Worm (Caenorhabditis elegans): ENCODE data around the gene wdr-5.2.

The wdr-5.2 gene

ce11 chrX:14335220-14335619 is 14.7 kb upstream of the wdr-5.2 start, which contains the start of gene K04G11.1:
TSS of gene K04G11.1 (plus strand) at chrX:14335520.
- TF ChIP-seq jun-1 (tag; optimal IDR thresholded peaks at IDR 0.05) (no peak), fos-1 (tag; optimal IDR thresholded peaks at IDR 0.05) (no peak), ztf-4 (tag; optimal IDR thresholded peaks at IDR 0.05) (no peak), aly-2 (tag; optimal IDR thresholded peaks at IDR 0.05) (no peak), elt-2 (tag; optimal IDR thresholded peaks at IDR 0.05) (no peak), lin-39 (tag; optimal IDR thresholded peaks at IDR 0.05) (no peak), nhr-12 (tag; optimal IDR thresholded peaks at IDR 0.05) (no peak)

ce11 chrX:14335621-14336020 is 14.3 kb upstream of the wdr-5.2 start:
- TF ChIP-seq fkh-2 (tag; optimal IDR thresholded peaks at IDR 0.05) (no peak), pha-4 (tag; optimal IDR thresholded peaks at IDR 0.05) (peak; percentile 10), nhr-237 (tag; optimal IDR thresholded peaks at IDR 0.05) (no peak), lin-15B (tag; optimal IDR thresholded peaks at IDR 0.05) (no peak)

ce11 chrX:14338896-14339295 is 11.0 kb upstream of the wdr-5.2 start:
- TF ChIP-seq hmg-11 (tag; optimal IDR thresholded peaks at IDR 0.05) (no peak), nhr-67 (tag; optimal IDR thresholded peaks at IDR 0.05) (no peak), lin-39 (tag; optimal IDR thresholded peaks at IDR 0.05) (peak; percentile 16), elt-1 (tag; optimal IDR thresholded peaks at IDR 0.05) (peak; percentile 72), nhr-25 (tag; optimal IDR thresholded peaks at IDR 0.05) (peak; percentile 84), daf-12 (tag; optimal IDR thresholded peaks at IDR 0.05) (no peak), fkh-10 (GFP tag; optimal IDR thresholded peaks at IDR 0.05) (no peak)

ce11 chrX:14339723-14340122 is 10.2 kb upstream of the wdr-5.2 start:
- TF ChIP-seq lin-39 (tag; optimal IDR thresholded peaks at IDR 0.05) (no peak), unc-62 (GFP tag; optimal IDR thresholded peaks at IDR 0.05) (no peak), daf-12 (tag; optimal IDR thresholded peaks at IDR 0.05) (no peak), nhr-76 (tag; optimal IDR thresholded peaks at IDR 0.05) (no peak), tbx-2 (tag; optimal IDR thresholded peaks at IDR 0.05) (no peak), hmg-11 (tag; optimal IDR thresholded peaks at IDR 0.05) (no peak), nhr-77 (tag; optimal IDR thresholded peaks at IDR 0.05) (no peak), unc-39 (tag; optimal IDR thresholded peaks at IDR 0.05) (no peak), lin-15B (tag; optimal IDR thresholded peaks at IDR 0.05) (no peak), elt-1 (tag; optimal IDR thresholded peaks at IDR 0.05) (no peak), nhr-67 (tag; optimal IDR thresholded peaks at IDR 0.05) (no peak), zag-1 (tag; optimal IDR thresholded peaks at IDR 0.05) (no peak), pqm-1 (tag; optimal IDR thresholded peaks at IDR 0.05) (no peak)

- TF ChIP-seq tbx-2 (tag; optimal IDR thresholded peaks at IDR 0.05) (no peak), ceh-82 (tag; optimal IDR thresholded peaks at IDR 0.05) (no peak), nfya-1 (tag; optimal IDR thresholded peaks at IDR 0.05; ENCODE audit: insufficient read depth) (no peak), snpc-4 (tag; optimal IDR thresholded peaks at IDR 0.05) (no peak), skn-1 (tag; optimal IDR thresholded peaks at IDR 0.05) (no peak), egl-5 (tag; optimal IDR thresholded peaks at IDR 0.05) (no peak), mml-1 (tag; optimal IDR thresholded peaks at IDR 0.05) (no peak), nhr-237 (tag; optimal IDR thresholded peaks at IDR 0.05) (no peak), ztf-11 (tag; optimal IDR thresholded peaks at IDR 0.05) (no peak), lin-15B (tag; optimal IDR thresholded peaks at IDR 0.05) (no peak), eor-1 (tag; optimal IDR thresholded peaks at IDR 0.05) (no peak), nhr-23 (tag; optimal IDR thresholded peaks at IDR 0.05) (no peak), pqm-1 (tag; optimal IDR thresholded peaks at IDR 0.05) (no peak), aly-2 (tag; optimal IDR thresholded peaks at IDR 0.05) (no peak)
These were observed 9.5 kb upstream of the wdr-5.2 start, which contains the start of gene sel-7 for ce11 chrX:14340381-14340780. TSS of gene sel-7 (minus strand) at chrX:14340481.

ce11 chrX:14347573-14347972 is 2.3 kb upstream of the wdr-5.2 start, which contains the start of gene K04G11.3:
TSS of gene K04G11.3 (minus strand) at chrX:14347673.
- TF ChIP-seq nfya-1 (tag; optimal IDR thresholded peaks at IDR 0.05; ENCODE audit: insufficient read depth) (no peak), pqm-1 (tag; optimal IDR thresholded peaks at IDR 0.05) (no peak), lsy-12 (tag; optimal IDR thresholded peaks at IDR 0.05) (no peak), pha-4 (tag; optimal IDR thresholded peaks at IDR 0.05) (no peak), elt-3 (tag; optimal IDR thresholded peaks at IDR 0.05) (no peak), unc-39 (tag; optimal IDR thresholded peaks at IDR 0.05) (no peak), nhr-76 (tag; optimal IDR thresholded peaks at IDR 0.05) (no peak), unc-62 (GFP tag; optimal IDR thresholded peaks at IDR 0.05) (no peak), ceh-9 (tag; optimal IDR thresholded peaks at IDR 0.05) (no peak), ceh-82 (tag; optimal IDR thresholded peaks at IDR 0.05) (no peak)
